Fruit fly (Drosophila melanogaster) whole organism, prepupa: ENCODE results near the gene BBS5.

Experiments
- CG10669 ChIP-seq: fragments of 200-800 bp; sonication (Bioruptor generic); optimal IDR thresholded peaks from 3 replicates; lab custom pipeline; 2018; ENCODE audit warnings: missing biosample characterization, mild to moderate bottlenecking, missing genetic modification characterization, moderate library complexity
- CG16779 ChIP-seq: fragments of 200-800 bp; sonication (Bioruptor generic); optimal IDR thresholded peaks from 3 replicates; lab custom pipeline; 2017; ENCODE audit warnings: missing biosample characterization, mild to moderate bottlenecking, missing genetic modification characterization
- Ets96B ChIP-seq: fragments of 200-800 bp; optimal IDR thresholded peaks from 2 replicates; lab custom pipeline; 2019; ENCODE audit warnings: missing biosample characterization, mild to moderate bottlenecking, missing genetic modification characterization, moderate library complexity
- Gug ChIP-seq: fragments of 200-800 bp; sonication (Bioruptor generic); IDR thresholded peaks from 2 replicates; pipeline ENCODE4 v1.3.6; 2022; ENCODE audit warnings: missing biosample characterization, missing genetic modification characterization
- Hr38 ChIP-seq: sonication (Bioruptor generic); optimal IDR thresholded peaks from 2 replicates; lab custom pipeline; 2016; ENCODE audit warnings: missing biosample characterization, missing genetic modification characterization
- OdsH ChIP-seq: fragments of 200-800 bp; sonication (Bioruptor generic); optimal IDR thresholded peaks from 3 replicates; lab custom pipeline; 2016; ENCODE audit warnings: missing biosample characterization, missing genetic modification characterization
- Sox14 ChIP-seq: fragments of 200-800 bp; sonication (Bioruptor generic); optimal IDR thresholded peaks from 3 replicates; lab custom pipeline; 2016; ENCODE audit warnings: missing biosample characterization, missing genetic modification characterization
- achi ChIP-seq: fragments of 200-800 bp; sonication (Bioruptor generic); optimal IDR thresholded peaks from 3 replicates; lab custom pipeline; 2016; ENCODE audit warnings: missing biosample characterization, missing genetic modification characterization
- cyc ChIP-seq: fragments of 200-800 bp; sonication (Bioruptor generic); optimal IDR thresholded peaks from 3 replicates; lab custom pipeline; 2016; ENCODE audit warnings: missing biosample characterization, missing genetic modification characterization
- fd85E ChIP-seq: fragments of 200-800 bp; sonication (Bioruptor generic); optimal IDR thresholded peaks from 3 replicates; lab custom pipeline; 2016; ENCODE audit warnings: missing biosample characterization, missing genetic modification characterization
- net ChIP-seq: fragments of 200-800 bp; sonication (Bioruptor generic); optimal IDR thresholded peaks from 3 replicates; lab custom pipeline; 2016; ENCODE audit warnings: missing biosample characterization, missing genetic modification characterization
- spab ChIP-seq: fragments of 200-800 bp; sonication (Bioruptor generic); optimal IDR thresholded peaks from 2 replicates; lab custom pipeline; 2017; ENCODE audit warnings: missing biosample characterization, mild to moderate bottlenecking, missing genetic modification characterization, missing genetic modification reagents
- vri ChIP-seq: fragments of 200-800 bp; sonication (Bioruptor generic); optimal IDR thresholded peaks from 3 replicates; lab custom pipeline; 2016; ENCODE audit warnings: missing biosample characterization, mild to moderate bottlenecking, missing genetic modification characterization

DNA sequence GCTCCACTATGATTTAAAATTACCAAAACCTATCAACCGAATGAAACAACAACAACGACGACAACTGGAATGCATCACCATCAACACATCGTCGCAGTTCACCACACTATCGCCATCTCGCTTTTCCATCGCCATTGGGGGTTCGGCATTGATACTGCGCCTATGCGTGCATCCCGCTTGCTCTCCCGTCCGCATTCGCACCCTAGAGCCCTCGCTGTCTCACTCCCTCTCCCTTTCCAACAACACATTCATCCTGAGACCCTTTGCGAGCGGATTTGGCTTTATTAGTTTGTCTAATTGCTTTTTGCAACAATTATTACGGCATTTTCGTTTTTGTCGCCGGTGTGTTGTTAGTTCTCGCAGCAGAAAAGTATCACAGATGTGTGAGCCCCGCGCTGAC, 19.2 kb downstream of the BBS5 start:
- TF ChIP-seq spab (GFP tag; lab: Kevin White, UChicago), result no peak
- TF ChIP-seq vri (GFP tag; lab: Kevin White, UChicago), result no peak
- TF ChIP-seq CG10669 (GFP tag; lab: Kevin White, UChicago), result no peak
- TF ChIP-seq cyc (GFP tag; lab: Kevin White, UChicago), result no peak
- TF ChIP-seq achi, result no peak
- no peak for TF ChIP-seq Gug (GFP tag; lab: Robert Waterston, UW)
- TF ChIP-seq Ets96B, result no peak
- no peak for TF ChIP-seq CG16779 (tag; lab: Kevin White, UChicago)
- TF ChIP-seq OdsH (GFP tag; lab: Kevin White, UChicago), result no peak
- no peak for TF ChIP-seq Hr38
- TF ChIP-seq Sox14, result no peak
- no peak for TF ChIP-seq fd85E (GFP tag; lab: Kevin White, UChicago)
- no peak for TF ChIP-seq net (GFP tag; lab: Kevin White, UChicago)
